Fruit fly (Drosophila melanogaster) whole organism, embryonic: ENCODE results near the gene Hnf4.

Source experiments
- Bgb ChIP-seq: fragments of 200-800 bp; sonication (Bioruptor generic); IDR thresholded peaks from 2 replicates; pipeline ENCODE4 v1.3.6; 2022; ENCODE audit warnings: missing biosample characterization, missing genetic modification characterization; ENCODE audit not compliant: partially characterized antibody
- Blimp-1 ChIP-seq: fragments of 200-800 bp; sonication (Bioruptor generic); optimal IDR thresholded peaks from 3 replicates; lab custom pipeline; 2018; ENCODE audit warnings: missing biosample characterization, missing genetic modification characterization, mild to moderate bottlenecking, moderate library complexity, missing genetic modification reagents
- CG10462 ChIP-seq: fragments of 200-800 bp; sonication (Bioruptor generic); optimal IDR thresholded peaks from 2 replicates; lab custom pipeline; 2016; ENCODE audit warnings: missing biosample characterization, missing genetic modification characterization
- CG11085 ChIP-seq: fragments of 200-800 bp; sonication (Bioruptor generic); IDR thresholded peaks from 2 replicates; pipeline ENCODE4 v1.3.6; 2022; ENCODE audit warnings: missing biosample characterization, missing genetic modification characterization
- CG11398 ChIP-seq: fragments of 200-800 bp; sonication (Bioruptor generic); optimal IDR thresholded peaks from 2 replicates; lab custom pipeline; 2016; ENCODE audit warnings: missing biosample characterization, missing genetic modification characterization
- CG13775 ChIP-seq: fragments of 200-800 bp; sonication (Bioruptor generic); optimal IDR thresholded peaks from 3 replicates; lab custom pipeline; 2017; ENCODE audit warnings: missing biosample characterization, mild to moderate bottlenecking, missing genetic modification characterization
- CG14014 ChIP-seq: fragments of 200-800 bp; sonication (Bioruptor generic); IDR thresholded peaks from 2 replicates; pipeline ENCODE4 v1.3.6; 2022; ENCODE audit warnings: missing biosample characterization, missing genetic modification characterization
- CG14050 ChIP-seq: fragments of 200-800 bp; sonication (Bioruptor generic); IDR thresholded peaks from 3 replicates; pipeline ENCODE4 v1.3.6; 2022; ENCODE audit warnings: missing biosample characterization, missing genetic modification characterization
- CG1529 ChIP-seq: fragments of 200-800 bp; sonication (Bioruptor generic); optimal IDR thresholded peaks from 3 replicates; lab custom pipeline; 2018; ENCODE audit warnings: missing biosample characterization, missing genetic modification characterization
- CG1647 ChIP-seq: fragments of 200-800 bp; sonication (Bioruptor generic); optimal IDR thresholded peaks from 3 replicates; lab custom pipeline; 2016; ENCODE audit warnings: missing biosample characterization, missing genetic modification characterization
- CG16813 ChIP-seq: fragments of 200-800 bp; sonication (Bioruptor generic); IDR thresholded peaks from 3 replicates; pipeline ENCODE4 v1.3.6; 2022; ENCODE audit warnings: missing biosample characterization, missing genetic modification characterization; ENCODE audit not compliant: partially characterized antibody
- CG16863 ChIP-seq: fragments of 200-800 bp; sonication (Bioruptor generic); optimal IDR thresholded peaks from 3 replicates; lab custom pipeline; 2016; ENCODE audit warnings: missing biosample characterization, missing genetic modification characterization
- CG17359 ChIP-seq: fragments of 200-800 bp; sonication (Bioruptor generic); optimal IDR thresholded peaks from 3 replicates; lab custom pipeline; 2018; ENCODE audit warnings: missing biosample characterization, mild to moderate bottlenecking, missing genetic modification characterization, moderate library complexity
- CG17912 ChIP-seq: fragments of 200-800 bp; sonication (Bioruptor generic); optimal IDR thresholded peaks from 2 replicates; lab custom pipeline; 2018; ENCODE audit warnings: missing biosample characterization, mild to moderate bottlenecking, missing genetic modification characterization
- CG2678 ChIP-seq: fragments of 200-800 bp; sonication (Bioruptor generic); optimal IDR thresholded peaks from 3 replicates; lab custom pipeline; 2019; ENCODE audit warnings: missing biosample characterization, mild to moderate bottlenecking, missing genetic modification characterization, moderate library complexity
- CG30020 ChIP-seq: fragments of 200-800 bp; optimal IDR thresholded peaks from 2 replicates; lab custom pipeline; 2019; ENCODE audit warnings: missing biosample characterization, mild to moderate bottlenecking, missing genetic modification characterization, moderate library complexity
- CG4404 ChIP-seq: fragments of 200-800 bp; sonication (Bioruptor generic); IDR thresholded peaks from 2 replicates; pipeline ENCODE4 v1.3.6; 2022; ENCODE audit warnings: missing biosample characterization, missing genetic modification characterization
- Fer3 ChIP-seq: fragments of 200-800 bp; sonication (Bioruptor generic); optimal IDR thresholded peaks from 2 replicates; lab custom pipeline; 2018; ENCODE audit warnings: missing biosample characterization, mild to moderate bottlenecking, missing genetic modification characterization, moderate library complexity
- Gsc ChIP-seq: fragments of 200-800 bp; sonication (Bioruptor generic); IDR thresholded peaks from 2 replicates; pipeline ENCODE4 v1.3.6; 2022; ENCODE audit warnings: missing biosample characterization, missing genetic modification characterization
- HLH4C ChIP-seq: fragments of 200-800 bp; sonication (Bioruptor generic); IDR thresholded peaks from 3 replicates; pipeline ENCODE4 v1.3.6; 2022; ENCODE audit warnings: missing biosample characterization, missing genetic modification characterization; ENCODE audit not compliant: partially characterized antibody
- Hmx ChIP-seq: fragments of 200-800 bp; sonication (Bioruptor generic); optimal IDR thresholded peaks from 2 replicates; lab custom pipeline; 2016; ENCODE audit warnings: missing biosample characterization, missing genetic modification characterization
- Jarid2 ChIP-seq: fragments of 200-800 bp; sonication (Bioruptor generic); optimal IDR thresholded peaks from 3 replicates; lab custom pipeline; 2017; ENCODE audit warnings: mild to moderate bottlenecking, missing biosample characterization, missing genetic modification reagents, missing genetic modification characterization
- Kr ChIP-seq: fragments of 200-800 bp; sonication (Bioruptor generic); optimal IDR thresholded peaks from 2 replicates; lab custom pipeline; 2017; ENCODE audit warnings: missing biosample characterization, mild to moderate bottlenecking, missing genetic modification characterization
- Opbp ChIP-seq: fragments of 200-800 bp; sonication (Bioruptor generic); IDR thresholded peaks from 3 replicates; pipeline ENCODE4 v1.3.6; 2022; ENCODE audit warnings: missing biosample characterization, missing genetic modification characterization; ENCODE audit not compliant: partially characterized antibody
- Poxn ChIP-seq: fragments of 200-800 bp; sonication (Bioruptor generic); IDR thresholded peaks from 2 replicates; pipeline ENCODE4 v1.3.6; 2022; ENCODE audit warnings: missing biosample characterization, missing genetic modification characterization
- Usf ChIP-seq: fragments of 200-800 bp; sonication (Bioruptor generic); optimal IDR thresholded peaks from 2 replicates; lab custom pipeline; 2017; ENCODE audit warnings: missing genotype, missing biosample characterization, missing genetic modification characterization
- abd-A ChIP-seq: fragments of 200-800 bp; sonication (Bioruptor generic); optimal IDR thresholded peaks from 3 replicates; lab custom pipeline; 2019; ENCODE audit warnings: missing biosample characterization, mild to moderate bottlenecking, missing genetic modification characterization, moderate library complexity
- cato ChIP-seq: fragments of 200-800 bp; sonication (Bioruptor generic); optimal IDR thresholded peaks from 2 replicates; lab custom pipeline; 2016; ENCODE audit warnings: missing biosample characterization, missing genetic modification characterization, borderline replicate concordance
- chm ChIP-seq: fragments of 200-800 bp; sonication (Bioruptor generic); IDR thresholded peaks from 2 replicates; pipeline ENCODE4 v1.3.6; 2022; ENCODE audit warnings: missing biosample characterization, missing genetic modification characterization
- cwo ChIP-seq: fragments of 200-800 bp; sonication (Bioruptor generic); optimal IDR thresholded peaks from 3 replicates; lab custom pipeline; 2017; ENCODE audit warnings: missing biosample characterization, missing genetic modification characterization, mild to moderate bottlenecking, moderate library complexity, missing genetic modification reagents
- dan ChIP-seq: fragments of 200-800 bp; sonication (Bioruptor generic); IDR thresholded peaks from 2 replicates; pipeline ENCODE4 v1.3.6; 2022; ENCODE audit warnings: missing biosample characterization, missing genetic modification characterization
- dmrt99B ChIP-seq: fragments of 200-800 bp; sonication (Bioruptor generic); optimal IDR thresholded peaks from 2 replicates; lab custom pipeline; 2018; ENCODE audit warnings: missing biosample characterization, mild to moderate bottlenecking, missing genetic modification characterization, moderate library complexity
- dpn ChIP-seq, 2 experiments: fragments of 200-800 bp; sonication (Bioruptor generic); optimal IDR thresholded peaks; 3 replicates each; lab custom pipeline; 2016; ENCODE audit warnings: missing biosample characterization in 2 of 2, missing genetic modification characterization in 2 of 2
- en ChIP-seq: fragments of 200-800 bp; sonication (Bioruptor generic); optimal IDR thresholded peaks from 2 replicates; lab custom pipeline; 2016; ENCODE audit warnings: missing biosample characterization, missing genetic modification characterization
- gsb ChIP-seq: fragments of 200-800 bp; sonication (Bioruptor generic); IDR thresholded peaks from 2 replicates; pipeline ENCODE4 v1.3.6; 2022; ENCODE audit warnings: missing biosample characterization, missing genetic modification characterization
- hbn ChIP-seq: fragments of 200-800 bp; sonication (Bioruptor generic); IDR thresholded peaks from 2 replicates; pipeline ENCODE4 v1.3.6; 2022; ENCODE audit warnings: missing biosample characterization, missing genetic modification characterization; ENCODE audit not compliant: partially characterized antibody
- kay ChIP-seq: fragments of 200-800 bp; sonication (Bioruptor generic); optimal IDR thresholded peaks from 2 replicates; lab custom pipeline; 2016; ENCODE audit warnings: missing biosample characterization, missing genetic modification characterization
- mld ChIP-seq: fragments of 200-800 bp; sonication (Bioruptor generic); IDR thresholded peaks from 3 replicates; pipeline ENCODE4 v1.3.6; 2022; ENCODE audit warnings: missing biosample characterization, missing genetic modification characterization; ENCODE audit not compliant: partially characterized antibody
- nerfin-1 ChIP-seq: fragments of 200-800 bp; sonication (Bioruptor generic); optimal IDR thresholded peaks from 3 replicates; lab custom pipeline; 2019; ENCODE audit warnings: missing biosample characterization, mild to moderate bottlenecking, missing genetic modification characterization, moderate library complexity
- org-1 ChIP-seq: fragments of 200-800 bp; sonication (Bioruptor generic); optimal IDR thresholded peaks from 2 replicates; lab custom pipeline; 2017; ENCODE audit warnings: missing biosample characterization, missing genetic modification characterization
- pfk ChIP-seq: fragments of 200-800 bp; sonication (Bioruptor generic); optimal IDR thresholded peaks from 2 replicates; lab custom pipeline; 2018; ENCODE audit warnings: missing biosample characterization, mild to moderate bottlenecking, missing genetic modification characterization, moderate library complexity
- pum ChIP-seq: fragments of 200-800 bp; sonication (Bioruptor generic); optimal IDR thresholded peaks from 2 replicates; lab custom pipeline; 2016; ENCODE audit warnings: missing biosample characterization, missing genetic modification characterization
- rib ChIP-seq: fragments of 200-800 bp; sonication (Bioruptor generic); IDR thresholded peaks from 2 replicates; pipeline ENCODE4 v1.3.6; 2022; ENCODE audit warnings: missing biosample characterization, missing genetic modification characterization
- sc ChIP-seq, 3 experiments: fragments of >200 bp in 2 of 3; fragments of 200-800 bp in 1 of 3; sonication (Bioruptor generic) in 1 of 3; optimal IDR thresholded peaks; 2 replicates in 2 of 3; 3 replicates in 1 of 3; lab custom pipeline; 2017; ENCODE audit warnings: mild to moderate bottlenecking in 1 of 3, missing biosample characterization in 1 of 3, missing genetic modification characterization in 1 of 3, missing genetic modification reagents in 1 of 3
- schlank ChIP-seq: fragments of 200-800 bp; sonication (Bioruptor generic); optimal IDR thresholded peaks from 2 replicates; lab custom pipeline; 2018; ENCODE audit warnings: missing biosample characterization, mild to moderate bottlenecking, missing genetic modification characterization
- slbo ChIP-seq: fragments of 200-800 bp; sonication (Bioruptor generic); IDR thresholded peaks from 2 replicates; pipeline ENCODE4 v1.3.6; 2022; ENCODE audit warnings: missing biosample characterization, missing genetic modification characterization
- z ChIP-seq: fragments of 200-800 bp; sonication (Bioruptor generic); IDR thresholded peaks from 3 replicates; pipeline ENCODE4 v1.3.6; 2022; ENCODE audit warnings: missing biosample characterization, missing genetic modification characterization
- zf30C ChIP-seq: fragments of 200-800 bp; sonication (Bioruptor generic); optimal IDR thresholded peaks from 3 replicates; lab custom pipeline; 2018; ENCODE audit warnings: missing biosample characterization, mild to moderate bottlenecking, missing genetic modification characterization

Gene Hnf4

DNA sequence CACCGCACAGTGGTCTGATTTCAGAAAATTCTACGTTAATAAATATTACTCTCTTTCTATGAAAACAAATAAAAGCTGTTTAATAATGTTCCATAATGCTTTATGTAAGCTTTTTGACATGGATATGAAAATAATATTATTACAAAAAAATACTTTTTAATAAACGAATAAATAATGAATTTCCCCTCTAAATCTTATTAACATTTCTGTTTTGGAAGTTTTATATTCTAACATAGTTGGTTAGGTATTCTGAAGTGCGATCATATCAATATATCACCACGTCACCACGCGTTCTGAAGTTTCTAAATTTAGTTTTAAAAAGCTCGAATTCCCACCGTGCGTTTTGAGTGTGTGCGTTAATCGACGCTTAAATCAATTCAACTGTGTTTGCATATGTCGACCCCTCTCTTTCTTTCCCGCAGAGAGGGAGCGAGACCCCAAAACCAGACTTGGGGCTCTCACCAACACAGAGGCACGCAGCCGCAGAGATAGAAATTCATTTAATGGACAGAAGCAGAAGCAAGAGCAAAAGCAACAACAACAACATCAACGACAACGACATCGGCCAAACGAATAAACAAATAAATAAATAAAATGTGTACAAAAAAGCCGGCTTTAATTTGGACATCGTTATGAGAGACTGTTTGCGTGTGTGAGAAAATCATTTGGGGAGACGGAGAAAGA is 18.0 kb downstream of the Hnf4 start (continued):
- no peak for TF ChIP-seq Poxn (GFP tag; lab: Robert Waterston, UW)
- TF ChIP-seq CG17359 (tag; lab: Kevin White, UChicago) = peak; percentile 83
- TF ChIP-seq CG16813 (GFP tag; lab: Robert Waterston, UW) = no peak
- peak; percentile 72 for TF ChIP-seq CG14014 (GFP tag; lab: Robert Waterston, UW)
- TF ChIP-seq nerfin-1 (tag; lab: Kevin White, UChicago) = peak; percentile 88
- TF ChIP-seq cwo (GFP tag; lab: Kevin White, UChicago) = peak; percentile 80
- TF ChIP-seq CG1647 (GFP tag; lab: Kevin White, UChicago) = peak; percentile 44
- TF ChIP-seq Jarid2 (GFP tag; lab: Kevin White, UChicago) = peak; percentile 61
- TF ChIP-seq CG11085 = no peak; the same call in 1 of the 2 replicates
- TF ChIP-seq abd-A (tag; lab: Kevin White, UChicago) = peak; percentile 96
- peak; percentile 33; the same call in 1 of the 3 replicates for TF ChIP-seq CG14050 (GFP tag; lab: Robert Waterston, UW)
- peak; percentile 96 for TF ChIP-seq CG2678 (tag; lab: Kevin White, UChicago)
- TF ChIP-seq dpn (GFP tag; optimal IDR thresholded peaks at IDR 0.05; lab: Kevin White, UChicago) = peak; percentile 62 to 83
- peak; percentile 89 for TF ChIP-seq CG13775 (GFP tag; lab: Kevin White, UChicago)
- peak; percentile 68 for TF ChIP-seq cato (GFP tag; lab: Kevin White, UChicago)
- peak; percentile 74 for TF ChIP-seq CG30020 (tag; lab: Kevin White, UChicago)
- no peak for TF ChIP-seq schlank (tag; lab: Kevin White, UChicago)
- TF ChIP-seq HLH4C = no peak
- no peak for TF ChIP-seq rib
- TF ChIP-seq Opbp (GFP tag; lab: Robert Waterston, UW) = no peak
- TF ChIP-seq dmrt99B (tag; lab: Kevin White, UChicago) = peak; percentile 94
- peak; percentile 53 for TF ChIP-seq CG11398 (GFP tag; lab: Kevin White, UChicago)
- peak; percentile 11 for TF ChIP-seq en (GFP tag; lab: Kevin White, UChicago)
- TF ChIP-seq Gsc (GFP tag; lab: Robert Waterston, UW) = no peak
- TF ChIP-seq chm = peak; percentile 73
- peak; percentile 72 for TF ChIP-seq gsb (GFP tag; lab: Robert Waterston, UW)
- TF ChIP-seq Bgb (GFP tag; lab: Robert Waterston, UW) = no peak
- TF ChIP-seq org-1 (GFP tag; lab: Kevin White, UChicago) = peak; percentile 89
- no peak for TF ChIP-seq dan (GFP tag; lab: Robert Waterston, UW)
- peak; percentile 24 for TF ChIP-seq pum (GFP tag; lab: Kevin White, UChicago)
- TF ChIP-seq slbo (GFP tag; lab: Robert Waterston, UW) = peak; percentile 65; the same call in 1 of the 2 replicates
- TF ChIP-seq Hmx = no peak
- no peak for TF ChIP-seq pfk (GFP tag; lab: Kevin White, UChicago)
- TF ChIP-seq Kr (GFP tag; lab: Kevin White, UChicago) = peak; percentile 55
- TF ChIP-seq CG1529 (GFP tag; lab: Kevin White, UChicago) = peak; percentile 86
- peak; percentile 58 for TF ChIP-seq Usf (GFP tag; lab: Kevin White, UChicago)
- TF ChIP-seq sc (optimal IDR thresholded peaks at IDR 0.05; lab: Kevin White, UChicago) = no peak
- TF ChIP-seq sc (GFP tag; optimal IDR thresholded peaks at IDR 0.05; lab: Kevin White, UChicago) = peak; percentile 84
- peak; percentile 48 for TF ChIP-seq CG16863
- TF ChIP-seq kay = peak; percentile 83
- TF ChIP-seq CG17912 (GFP tag; lab: Kevin White, UChicago) = peak; percentile 14
- peak; percentile 87 for TF ChIP-seq Blimp-1
- TF ChIP-seq hbn (GFP tag; lab: Robert Waterston, UW) = no peak
- no peak for TF ChIP-seq zf30C (GFP tag; lab: Kevin White, UChicago)
- TF ChIP-seq z (GFP tag; lab: Robert Waterston, UW) = 0 out of 3 replicates have a peak, but pooled peaks have one; percentile 49
- peak; percentile 36 for TF ChIP-seq CG4404
- TF ChIP-seq mld (GFP tag; lab: Robert Waterston, UW) = no peak
- TF ChIP-seq CG10462 (GFP tag; lab: Kevin White, UChicago) = peak; percentile 59
- TF ChIP-seq Fer3 (tag; lab: Kevin White, UChicago) = peak; percentile 69
